Fruit fly (Drosophila melanogaster): ENCODE data around the gene SdhBL.

SdhBL gene

dm6 chrX:18939429-18939828 lies 45.2 kb downstream of the SdhBL start:
- TF ChIP-seq CG17829 (tag; optimal IDR thresholded peaks at IDR 0.05) (no peak), pfk (GFP tag; optimal IDR thresholded peaks at IDR 0.05) (no peak), mirr (GFP tag; optimal IDR thresholded peaks at IDR 0.05) (no peak), Fer1 (GFP tag; optimal IDR thresholded peaks at IDR 0.05) (no peak), TFAM (GFP tag; optimal IDR thresholded peaks at IDR 0.05) (no peak), schlank (tag; optimal IDR thresholded peaks at IDR 0.05) (no peak), Taf1 (GFP tag; IDR thresholded peaks at IDR 0.05) (no peak), oc (tag; optimal IDR thresholded peaks at IDR 0.05) (peak; percentile 13), CG11696 (GFP tag; IDR thresholded peaks at IDR 0.05) (no peak), gem (tag; optimal IDR thresholded peaks at IDR 0.05) (no peak), Antp (GFP tag; optimal IDR thresholded peaks at IDR 0.05) (no peak), CG9817 (tag; optimal IDR thresholded peaks at IDR 0.05) (no peak), sqz (GFP tag; optimal IDR thresholded peaks at IDR 0.05) (peak; percentile 86), Drgx (GFP tag; IDR thresholded peaks at IDR 0.05) (no peak), gce (GFP tag; IDR thresholded peaks at IDR 0.05) (no peak), nmo (GFP tag; optimal IDR thresholded peaks at IDR 0.05) (no peak), CG4328 (GFP tag; optimal IDR thresholded peaks at IDR 0.05) (no peak), CG5953 (GFP tag; IDR thresholded peaks at IDR 0.05) (no peak), CG13624 (GFP tag; optimal IDR thresholded peaks at IDR 0.05) (no peak), Atf3 (GFP tag; optimal IDR thresholded peaks at IDR 0.05) (no peak), CG10431 (GFP tag; optimal IDR thresholded peaks at IDR 0.05) (peak; percentile 22), Dll (GFP tag; IDR thresholded peaks at IDR 0.05; ENCODE audit: partially characterized antibody) (no peak), D (optimal IDR thresholded peaks at IDR 0.05) (no peak), D (GFP tag; optimal IDR thresholded peaks at IDR 0.05) (no peak), kah (GFP tag; optimal IDR thresholded peaks at IDR 0.05) (no peak), abd-A (tag; optimal IDR thresholded peaks at IDR 0.05) (peak; percentile 64), Dref (GFP tag; IDR thresholded peaks at IDR 0.05) (no peak), gt (GFP tag; IDR thresholded peaks at IDR 0.05) (no peak), Dad (GFP tag; optimal IDR thresholded peaks at IDR 0.05) (no peak), CG12659 (GFP tag; optimal IDR thresholded peaks at IDR 0.05) (no peak), CG17328 (GFP tag; IDR thresholded peaks at IDR 0.05) (no peak), CG4404 (GFP tag; IDR thresholded peaks at IDR 0.05) (no peak), ato (GFP tag; IDR thresholded peaks at IDR 0.05; ENCODE audit: partially characterized antibody) (no peak), Pdp1 (GFP tag; optimal IDR thresholded peaks at IDR 0.05) (peak in 1 of 2 experiments; percentile 16), CG4360 (GFP tag; IDR thresholded peaks at IDR 0.05) (peak; percentile 90), Ravus (GFP tag; IDR thresholded peaks at IDR 0.05) (no peak), sr (GFP tag; IDR thresholded peaks at IDR 0.05) (peak; percentile 75; the same call in 2 of the 3 replicates), CG12236 (GFP tag; optimal IDR thresholded peaks at IDR 0.05) (no peak), CG12391 (tag; optimal IDR thresholded peaks at IDR 0.05) (no peak), Hr3 (GFP tag; optimal IDR thresholded peaks at IDR 0.05) (no peak), Nf-YC (tag; optimal IDR thresholded peaks at IDR 0.05) (no peak), CG2199 (GFP tag; IDR thresholded peaks at IDR 0.05) (peak; percentile 68; the same call in 2 of the 3 replicates), CG6654 (GFP tag; optimal IDR thresholded peaks at IDR 0.05) (no peak), CG18476 (GFP tag; optimal IDR thresholded peaks at IDR 0.05) (no peak), CG13894 (tag; optimal IDR thresholded peaks at IDR 0.05) (peak; percentile 3), CG16863 (GFP tag; optimal IDR thresholded peaks at IDR 0.05) (no peak), sd (tag; optimal IDR thresholded peaks at IDR 0.05) (peak; percentile 17), gro (GFP tag; optimal IDR thresholded peaks at IDR 0.05) (no peak), al (GFP tag; IDR thresholded peaks at IDR 0.05) (no peak)

Data from whole organism, embryonic.